Fruit fly (Drosophila melanogaster) whole organism, pupa: ENCODE data around the gene Nct.

Source experiments
- CG10348 ChIP-seq: fragments of 200-800 bp; sonication (Bioruptor generic); IDR thresholded peaks from 2 replicates; pipeline ENCODE4 v1.3.6; 2022; ENCODE audit warnings: missing biosample characterization, missing genetic modification characterization
- CG12605 ChIP-seq: fragments of 200-800 bp; sonication (Bioruptor generic); IDR thresholded peaks from 2 replicates; pipeline ENCODE4 v1.3.6; 2022; ENCODE audit warnings: missing biosample characterization, missing genetic modification characterization
- CG13204 ChIP-seq: fragments of 200-800 bp; sonication (Bioruptor generic); optimal IDR thresholded peaks from 2 replicates; lab custom pipeline; 2018; ENCODE audit warnings: missing biosample characterization, mild to moderate bottlenecking, missing genetic modification characterization, moderate library complexity
- CG14655 ChIP-seq: fragments of 200-800 bp; sonication (Bioruptor generic); optimal IDR thresholded peaks from 3 replicates; lab custom pipeline; 2017; ENCODE audit warnings: mild to moderate bottlenecking, missing biosample characterization, missing genetic modification reagents, missing genetic modification characterization
- CG15710 ChIP-seq: fragments of 200-800 bp; sonication (Bioruptor generic); optimal IDR thresholded peaks from 2 replicates; lab custom pipeline; 2018; ENCODE audit warnings: missing biosample characterization, mild to moderate bottlenecking, missing genetic modification characterization, moderate library complexity
- CG17806 ChIP-seq: fragments of 200-800 bp; sonication (Bioruptor generic); optimal IDR thresholded peaks from 2 replicates; lab custom pipeline; 2018; ENCODE audit warnings: missing biosample characterization, mild to moderate bottlenecking, missing genetic modification characterization, moderate library complexity
- CG32121 ChIP-seq: fragments of 200-800 bp; sonication (Bioruptor generic); IDR thresholded peaks from 2 replicates; pipeline ENCODE4 v1.3.6; 2022; ENCODE audit warnings: missing biosample characterization, missing genetic modification characterization
- CG34367 ChIP-seq: fragments of 200-800 bp; sonication (Bioruptor generic); optimal IDR thresholded peaks from 2 replicates; lab custom pipeline; 2018; ENCODE audit warnings: missing biosample characterization, mild to moderate bottlenecking, missing genetic modification characterization
- CG4496 ChIP-seq: fragments of 200-800 bp; sonication (Bioruptor generic); IDR thresholded peaks from 3 replicates; pipeline ENCODE4 v1.3.6; 2022; ENCODE audit warnings: missing biosample characterization, missing genetic modification characterization
- CG8159 ChIP-seq: fragments of 200-800 bp; sonication (Bioruptor generic); optimal IDR thresholded peaks from 3 replicates; lab custom pipeline; 2018; ENCODE audit warnings: missing biosample characterization, mild to moderate bottlenecking, missing genetic modification characterization, moderate library complexity
- CG8301 ChIP-seq: fragments of 200-800 bp; sonication (Bioruptor generic); optimal IDR thresholded peaks from 2 replicates; lab custom pipeline; 2018; ENCODE audit warnings: missing biosample characterization, mild to moderate bottlenecking, missing genetic modification characterization
- CG9948 ChIP-seq: fragments of 200-800 bp; sonication (Bioruptor generic); optimal IDR thresholded peaks from 2 replicates; lab custom pipeline; 2018; ENCODE audit warnings: missing biosample characterization, mild to moderate bottlenecking, missing genetic modification characterization, moderate library complexity
- D1 ChIP-seq: fragments of 200-800 bp; sonication (Bioruptor generic); optimal IDR thresholded peaks from 2 replicates; lab custom pipeline; 2018; ENCODE audit warnings: missing biosample characterization, mild to moderate bottlenecking, missing genetic modification characterization, moderate library complexity
- EcR ChIP-seq: fragments of 200-800 bp; sonication (Bioruptor generic); optimal IDR thresholded peaks from 3 replicates; lab custom pipeline; 2019; ENCODE audit warnings: missing biosample characterization, missing genetic modification characterization, mild to moderate bottlenecking, moderate library complexity, missing genetic modification reagents
- Ets98B ChIP-seq: fragments of 200-800 bp; sonication (Bioruptor generic); IDR thresholded peaks from 2 replicates; pipeline ENCODE4 v1.3.6; 2022; ENCODE audit warnings: missing biosample characterization, missing genetic modification characterization
- Pif1A ChIP-seq: fragments of 200-800 bp; sonication (Bioruptor generic); optimal IDR thresholded peaks from 3 replicates; lab custom pipeline; 2016; ENCODE audit warnings: missing biosample characterization, missing genetic modification characterization
- Pif1B ChIP-seq: fragments of 200-800 bp; sonication (Bioruptor generic); optimal IDR thresholded peaks from 3 replicates; lab custom pipeline; 2016; ENCODE audit warnings: missing biosample characterization, missing genetic modification characterization
- Snoo ChIP-seq: fragments of 200-800 bp; sonication (Bioruptor generic); optimal IDR thresholded peaks from 3 replicates; lab custom pipeline; 2017; ENCODE audit warnings: missing biosample characterization, mild to moderate bottlenecking, missing genetic modification characterization, inconsistent platforms
- fd96Ca ChIP-seq: fragments of 200-800 bp; sonication (Bioruptor generic); IDR thresholded peaks from 3 replicates; pipeline ENCODE4 v1.3.6; 2022; ENCODE audit warnings: missing biosample characterization, missing genetic modification characterization
- gl ChIP-seq: fragments of 200-800 bp; sonication (Bioruptor generic); optimal IDR thresholded peaks from 2 replicates; lab custom pipeline; 2018; ENCODE audit warnings: missing biosample characterization, mild to moderate bottlenecking, missing genetic modification characterization
- rn ChIP-seq: fragments of 200-800 bp; sonication (Bioruptor generic); IDR thresholded peaks from 2 replicates; pipeline ENCODE4 v1.3.6; 2022; ENCODE audit warnings: missing biosample characterization, missing genetic modification characterization

Nct gene

dm6 chr3R:24862574-24863089 lies 11.2 kb downstream of the Nct start, which contains the start of gene CG7016:
Gene CG7016, plus strand, starts transcription at chr3R:24862931.
- TF ChIP-seq D1 (tag; lab: Kevin White, UChicago) = no peak
- TF ChIP-seq CG4496 (GFP tag; lab: Robert Waterston, UW) = no peak
- TF ChIP-seq CG14655 = no peak
- no peak for TF ChIP-seq gl (tag; lab: Kevin White, UChicago)
- no peak for TF ChIP-seq Ets98B
- TF ChIP-seq CG10348 (GFP tag; lab: Robert Waterston, UW) = no peak
- no peak for TF ChIP-seq fd96Ca (GFP tag; lab: Robert Waterston, UW)

DNA sequence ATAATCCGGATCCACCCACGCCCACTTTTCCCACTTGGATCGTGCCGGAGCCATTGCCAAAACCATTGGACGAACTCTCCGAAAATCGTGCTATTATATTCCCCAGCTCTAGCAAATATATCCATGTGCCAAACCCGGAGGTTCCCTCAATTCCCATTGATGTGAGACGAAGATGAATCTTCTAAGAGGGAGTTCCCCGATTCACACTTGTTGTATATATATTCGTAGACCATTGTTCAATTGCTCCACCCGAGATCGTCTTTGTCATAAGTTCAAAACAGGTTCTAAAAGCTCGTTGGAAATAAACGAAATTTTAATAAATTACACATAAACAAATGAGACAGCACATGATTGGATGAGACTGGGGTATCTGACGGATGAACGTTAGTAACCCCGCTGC lies 12.5 kb downstream of the Nct start:
- no peak for TF ChIP-seq gl (tag; lab: Kevin White, UChicago)
- TF ChIP-seq Ets98B = no peak
- no peak for TF ChIP-seq EcR
- no peak for TF ChIP-seq Pif1B

DNA sequence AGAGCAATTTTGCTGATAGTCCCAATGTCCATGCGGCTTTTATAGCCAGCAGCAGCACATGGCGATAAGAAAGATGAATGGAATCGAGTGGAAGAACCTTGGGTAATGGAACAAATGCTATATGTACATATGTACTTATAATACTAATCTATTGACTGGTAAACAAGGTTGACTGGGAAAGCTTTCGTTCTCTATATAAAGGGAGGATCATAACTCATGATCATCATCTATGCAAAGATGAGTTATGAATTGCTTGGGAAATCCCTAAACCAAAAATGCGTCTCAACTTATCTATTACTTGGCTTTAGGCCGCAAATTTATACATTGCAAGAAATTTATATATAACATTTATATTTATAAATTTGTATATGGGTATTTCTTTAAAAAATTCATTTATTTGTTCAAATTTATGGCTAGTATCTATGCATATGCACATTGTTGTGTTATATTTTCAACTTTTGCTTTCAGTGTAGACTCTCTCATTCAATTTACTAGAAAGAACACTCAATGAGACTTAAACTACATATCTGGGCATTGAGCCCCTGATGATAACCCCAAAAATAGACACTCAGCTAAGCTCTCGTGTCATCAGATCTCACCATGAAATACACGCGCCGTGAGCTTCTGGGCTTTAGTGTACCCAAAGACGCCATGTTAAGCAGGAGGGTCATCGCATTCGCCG lies 13.5 kb downstream of the Nct start, which contains the start of the genes Srg1 and Elal:
Gene Srg1, minus strand, starts transcription at position 14 of the 682 bp plus-strand sequence.
Gene Elal, plus strand, starts transcription at position 632 of the 682 bp plus-strand sequence.
- TF ChIP-seq CG9948 (tag; lab: Kevin White, UChicago) = peak; percentile 29
- TF ChIP-seq CG17806 (tag; lab: Kevin White, UChicago) = peak; percentile 13
- TF ChIP-seq CG8159 (tag; lab: Kevin White, UChicago) = peak; percentile 21
- peak; percentile 4 for TF ChIP-seq CG15710 (tag; lab: Kevin White, UChicago)
- 0 out of 3 replicates have a peak, but pooled peaks have one; percentile 33 for TF ChIP-seq CG4496 (GFP tag; lab: Robert Waterston, UW)
- TF ChIP-seq CG32121 = no peak
- TF ChIP-seq Ets98B = no peak
- TF ChIP-seq, all 21 proteins: peak for 5

DNA sequence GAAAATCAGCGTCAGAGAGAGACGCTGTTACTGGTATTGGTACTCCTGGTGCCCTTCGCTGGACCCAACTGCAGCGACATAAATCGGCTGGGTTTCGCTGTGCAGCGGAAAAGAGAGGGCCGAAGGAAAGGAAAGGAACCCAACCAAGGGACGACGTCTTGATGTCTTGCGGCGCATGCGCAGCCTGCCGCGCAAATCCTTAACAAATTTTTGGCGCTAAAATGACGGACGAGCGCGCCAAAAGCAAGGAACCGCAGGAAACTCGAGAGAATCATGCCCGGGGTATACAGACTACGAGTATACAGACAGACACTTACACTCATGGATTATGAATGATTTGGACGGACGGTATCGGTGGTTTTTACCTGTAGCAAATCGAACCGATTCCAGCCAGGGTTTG lies 15.6 kb downstream of the Nct start:
- TF ChIP-seq CG13204 (no peak), fd96Ca (GFP tag; lab: Robert Waterston, UW) (no peak), CG17806 (tag; lab: Kevin White, UChicago) (no peak), D1 (tag; lab: Kevin White, UChicago) (no peak), gl (tag; lab: Kevin White, UChicago) (no peak), EcR (no peak), CG15710 (tag; lab: Kevin White, UChicago) (no peak), rn (GFP tag; lab: Robert Waterston, UW) (no peak), CG10348 (GFP tag; lab: Robert Waterston, UW) (no peak), CG34367 (no peak), Pif1A (GFP tag; lab: Kevin White, UChicago) (no peak)

- TF ChIP-seq CG17806 (tag; lab: Kevin White, UChicago) (no peak), CG12605 (GFP tag; lab: Robert Waterston, UW) (no peak), CG4496 (GFP tag; lab: Robert Waterston, UW) (no peak), Pif1B (no peak), D1 (tag; lab: Kevin White, UChicago) (no peak), CG9948 (tag; lab: Kevin White, UChicago) (no peak), CG34367 (no peak), Ets98B (no peak), CG8301 (tag; lab: Kevin White, UChicago) (no peak), CG8159 (tag; lab: Kevin White, UChicago) (no peak), CG13204 (no peak), Pif1A (GFP tag; lab: Kevin White, UChicago) (no peak), EcR (no peak), Snoo (tag; lab: Kevin White, UChicago) (no peak), gl (tag; lab: Kevin White, UChicago) (no peak), CG15710 (tag; lab: Kevin White, UChicago) (no peak), CG32121 (no peak), CG14655 (no peak)
These were observed 16.6 kb downstream of the Nct start for dm6 chr3R:24867956-24868355.

dm6 chr3R:24870389-24871048 lies 19.1 kb downstream of the Nct start, which contains the start of gene CycB3:
Gene CycB3, minus strand, starts transcription at chr3R:24870816.
- peak; percentile 2 for TF ChIP-seq EcR
- TF ChIP-seq Pif1A (GFP tag; lab: Kevin White, UChicago) = no peak
- peak; percentile 33 for TF ChIP-seq Snoo (tag; lab: Kevin White, UChicago)
- TF ChIP-seq gl (tag; lab: Kevin White, UChicago) = peak; percentile 10
- peak; percentile 14 for TF ChIP-seq CG13204
